Worm (Caenorhabditis elegans): ENCODE results near the gene ZK792.12.

- TF ChIP-seq pros-1 (tag; optimal IDR thresholded peaks at IDR 0.05) (no peak), nhr-232 (tag; optimal IDR thresholded peaks at IDR 0.05) (no peak), ceh-9 (tag; optimal IDR thresholded peaks at IDR 0.05) (no peak), sox-2 (GFP tag; IDR thresholded peaks at IDR 0.05) (no peak), pha-4 (tag; optimal IDR thresholded peaks at IDR 0.05) (no peak), pqm-1 (tag; optimal IDR thresholded peaks at IDR 0.05) (no peak), ceh-34 (tag; optimal IDR thresholded peaks at IDR 0.05) (no peak), rnt-1 (tag; optimal IDR thresholded peaks at IDR 0.05) (no peak), unc-86 (tag; optimal IDR thresholded peaks at IDR 0.05) (no peak), elt-2 (tag; optimal IDR thresholded peaks at IDR 0.05) (no peak), nhr-11 (tag; optimal IDR thresholded peaks at IDR 0.05) (no peak), hlh-13 (GFP tag; optimal IDR thresholded peaks at IDR 0.05) (no peak)
Observed at ce11 chrIV:11700752-11701151, 7.2 kb downstream of the ZK792.12 start, which contains the start of gene dpy-20.

Measured in whole organism, late embryonic.